Worm (Caenorhabditis elegans): ENCODE data around the gene Y64G10A.7.

DNA sequence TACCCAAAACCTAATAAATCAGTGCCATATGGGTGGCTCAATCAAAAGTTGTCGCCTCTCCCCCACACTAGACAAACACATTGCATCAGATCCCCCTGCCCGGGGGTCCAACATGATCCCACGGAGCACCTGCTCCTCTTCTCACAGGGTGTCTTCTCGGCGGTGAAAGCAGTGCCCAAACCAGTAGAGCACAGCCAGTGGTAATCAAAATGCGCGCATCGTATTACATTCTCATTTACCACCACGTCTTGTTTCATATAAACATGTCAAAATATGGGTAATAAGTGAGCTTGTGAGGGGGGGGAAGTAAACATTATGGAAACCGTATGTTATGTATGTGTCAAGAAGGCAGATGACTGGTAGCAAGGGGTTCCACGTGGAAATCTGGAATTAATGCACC, 3.6 kb downstream of the Y64G10A.7 start:
- TF ChIP-seq fos-1 (tag; optimal IDR thresholded peaks at IDR 0.05) = no peak
- no peak for TF ChIP-seq nhr-77 (tag; optimal IDR thresholded peaks at IDR 0.05)
- no peak for TF ChIP-seq nhr-28 (tag; optimal IDR thresholded peaks at IDR 0.05)
- TF ChIP-seq pha-4 (tag; optimal IDR thresholded peaks at IDR 0.05) = no peak
- no peak for TF ChIP-seq ceh-9 (tag; optimal IDR thresholded peaks at IDR 0.05)
- no peak for TF ChIP-seq aly-2 (tag; optimal IDR thresholded peaks at IDR 0.05)
- no peak for TF ChIP-seq nfya-1 (tag; optimal IDR thresholded peaks at IDR 0.05; ENCODE audit: insufficient read depth)

Measured in whole organism, L3 larva.